Worm (Caenorhabditis elegans) whole organism, L1 larva: ENCODE data around the gene rga-1.

Experiments
- C16A3.4 ChIP-seq: fragments of 150-350 bp; optimal IDR thresholded peaks from 2 replicates; lab custom pipeline; 2014; ENCODE audit warnings: missing biosample characterization, missing genetic modification characterization
- F16B12.6 ChIP-seq: fragments of 150-350 bp; optimal IDR thresholded peaks from 2 replicates; lab custom pipeline; 2014; ENCODE audit warnings: missing biosample characterization, missing genetic modification characterization
- Y116A8C.19 ChIP-seq: sonication (generic microtip); optimal IDR thresholded peaks from 2 replicates; lab custom pipeline; 2016; ENCODE audit warnings: missing compliant biosample characterization, missing genetic modification characterization, borderline replicate concordance
- aha-1 ChIP-seq: fragments of 150-350 bp; optimal IDR thresholded peaks from 2 replicates; lab custom pipeline; 2014; ENCODE audit warnings: missing biosample characterization, missing genetic modification characterization
- alr-1 ChIP-seq: fragments of 200-800 bp; sonication (Bioruptor generic); optimal IDR thresholded peaks from 2 replicates; lab custom pipeline; 2018; ENCODE audit warnings: borderline replicate concordance, mild to moderate bottlenecking, missing genetic modification characterization, missing compliant biosample characterization
- aly-2 ChIP-seq: fragments of 150-350 bp; optimal IDR thresholded peaks from 2 replicates; lab custom pipeline; 2014; ENCODE audit warnings: missing biosample characterization, missing genetic modification characterization
- ama-1 ChIP-seq: fragments of 150-350 bp; optimal IDR thresholded peaks from 2 replicates; lab custom pipeline; 2014
- ceh-8 ChIP-seq: fragments of 200-800 bp; sonication (Bioruptor generic); optimal IDR thresholded peaks from 2 replicates; lab custom pipeline; 2018; ENCODE audit warnings: mild to moderate bottlenecking, missing genetic modification characterization, moderate library complexity, missing compliant biosample characterization
- ceh-82 ChIP-seq, 3 experiments: fragments of 150-350 bp in 1 of 3; sonication (generic microtip) in 2 of 3; optimal IDR thresholded peaks; 2 replicates each; lab custom pipeline; 2014 to 2017; ENCODE audit warnings: missing biosample characterization in 3 of 3, missing genetic modification characterization in 3 of 3
- ceh-90 ChIP-seq: sonication (generic microtip); optimal IDR thresholded peaks from 2 replicates; lab custom pipeline; 2016; ENCODE audit warnings: missing genetic modification characterization, missing compliant biosample characterization
- ces-1 ChIP-seq: fragments of 150-350 bp; optimal IDR thresholded peaks from 2 replicates; lab custom pipeline; 2014; ENCODE audit warnings: missing biosample characterization, missing genetic modification reagents, missing genetic modification characterization
- dsc-1 ChIP-seq: sonication (generic microtip); optimal IDR thresholded peaks from 2 replicates; lab custom pipeline; 2016; ENCODE audit warnings: mild to moderate bottlenecking, missing genetic modification characterization, missing compliant biosample characterization
- efl-3 ChIP-seq: fragments of 200-800 bp; sonication (Bioruptor generic); optimal IDR thresholded peaks from 2 replicates; lab custom pipeline; 2018; ENCODE audit warnings: mild to moderate bottlenecking, missing genetic modification characterization, missing compliant biosample characterization
- egl-13 ChIP-seq: sonication (generic microtip); optimal IDR thresholded peaks from 2 replicates; lab custom pipeline; 2016; ENCODE audit warnings: missing genotype, missing genetic modification reagents, missing genetic modification characterization, missing compliant biosample characterization
- egl-27 ChIP-seq, 2 experiments: fragments of 150-350 bp in 1 of 2; sonication (generic microtip); optimal IDR thresholded peaks; 3 replicates each; lab custom pipeline; 2017 to 2018; ENCODE audit warnings: missing biosample characterization in 2 of 2, missing genetic modification characterization in 2 of 2, missing genetic modification reagents in 2 of 2
- elt-3 ChIP-seq, 6 experiments: fragments of 150-350 bp in 1 of 6; sonication (generic microtip); optimal IDR thresholded peaks; 2 replicates each; lab custom pipeline; 2017 to 2018; ENCODE audit warnings: missing biosample characterization in 6 of 6, missing genetic modification characterization in 6 of 6, inconsistent platforms in 1 of 6
- fkh-4 ChIP-seq: sonication (generic microtip); optimal IDR thresholded peaks from 2 replicates; lab custom pipeline; 2016; ENCODE audit warnings: missing compliant biosample characterization, missing genetic modification characterization, borderline replicate concordance
- fkh-8 ChIP-seq: sonication (generic microtip); optimal IDR thresholded peaks from 2 replicates; lab custom pipeline; 2016; ENCODE audit warnings: mild to moderate bottlenecking, missing genetic modification characterization, missing compliant biosample characterization
- fos-1 ChIP-seq: fragments of 150-350 bp; optimal IDR thresholded peaks from 2 replicates; lab custom pipeline; 2014; ENCODE audit warnings: missing biosample characterization, missing genetic modification characterization
- hlh-4 ChIP-seq: sonication (generic microtip); optimal IDR thresholded peaks from 2 replicates; lab custom pipeline; 2016; ENCODE audit warnings: mild to moderate bottlenecking, missing genetic modification characterization, missing compliant biosample characterization
- hpl-2 ChIP-seq: fragments of 150-350 bp; optimal IDR thresholded peaks from 2 replicates; lab custom pipeline; 2014; ENCODE audit warnings: missing biosample characterization, missing genetic modification reagents, missing genetic modification characterization
- isw-1 ChIP-seq: fragments of 200-800 bp; sonication (Bioruptor generic); IDR thresholded peaks from 2 replicates; pipeline ENCODE4 v1.3.6; 2022; ENCODE audit warnings: missing genetic modification characterization, missing compliant biosample characterization
- jun-1 ChIP-seq: fragments of 150-350 bp; optimal IDR thresholded peaks from 2 replicates; lab custom pipeline; 2014; ENCODE audit warnings: missing biosample characterization, missing genetic modification reagents, missing genetic modification characterization
- lin-14 ChIP-seq: fragments of 200-800 bp; sonication (Bioruptor generic); optimal IDR thresholded peaks from 2 replicates; lab custom pipeline; 2018; ENCODE audit warnings: mild to moderate bottlenecking, missing genetic modification characterization, moderate library complexity, missing compliant biosample characterization
- lin-39 ChIP-seq: fragments of 150-350 bp; optimal IDR thresholded peaks from 2 replicates; lab custom pipeline; 2014; ENCODE audit warnings: missing biosample characterization, missing genetic modification reagents, missing genetic modification characterization
- lir-3 ChIP-seq: sonication (generic microtip); optimal IDR thresholded peaks from 2 replicates; lab custom pipeline; 2016; ENCODE audit warnings: mild to moderate bottlenecking, missing genetic modification characterization, moderate library complexity, missing compliant biosample characterization; ENCODE audit not compliant: poor library complexity
- lsy-2 ChIP-seq, 2 experiments: fragments of 150-350 bp; optimal IDR thresholded peaks; 2 replicates each; lab custom pipeline; 2014; ENCODE audit warnings: missing biosample characterization in 2 of 2, missing genetic modification characterization in 2 of 2
- mdl-1 ChIP-seq, 2 experiments: fragments of 150-350 bp; optimal IDR thresholded peaks; 2 replicates each; lab custom pipeline; 2014 to 2017; ENCODE audit warnings: missing biosample characterization in 2 of 2, missing genetic modification characterization in 2 of 2, inconsistent platforms in 1 of 2
- mef-2 ChIP-seq: fragments of 150-350 bp; optimal IDR thresholded peaks from 2 replicates; lab custom pipeline; 2014; ENCODE audit warnings: missing biosample characterization, missing genetic modification characterization
- mep-1 ChIP-seq: fragments of 150-350 bp; optimal IDR thresholded peaks from 2 replicates; lab custom pipeline; 2014; ENCODE audit warnings: missing biosample characterization, missing genetic modification characterization
- nhr-12 ChIP-seq: sonication (generic microtip); optimal IDR thresholded peaks from 2 replicates; lab custom pipeline; 2017; ENCODE audit warnings: missing biosample characterization, missing genetic modification characterization
- nhr-19 ChIP-seq: fragments of 200-800 bp; sonication (Bioruptor generic); conservative IDR thresholded peaks from 2 replicates; pipeline ENCODE4 v1.3.6; 2022; ENCODE audit warnings: missing genetic modification characterization, missing compliant biosample characterization
- nhr-47 ChIP-seq: sonication (generic microtip); optimal IDR thresholded peaks from 2 replicates; lab custom pipeline; 2016; ENCODE audit warnings: mild to moderate bottlenecking, missing genetic modification characterization, moderate library complexity, missing compliant biosample characterization
- nhr-71 ChIP-seq: sonication (generic microtip); optimal IDR thresholded peaks from 2 replicates; lab custom pipeline; 2016; ENCODE audit warnings: mild to moderate bottlenecking, missing genetic modification characterization, moderate library complexity, missing compliant biosample characterization
- nhr-84 ChIP-seq: sonication (generic microtip); optimal IDR thresholded peaks from 2 replicates; lab custom pipeline; 2017; ENCODE audit warnings: missing biosample characterization, missing genetic modification characterization
- nhr-90 ChIP-seq: sonication (generic microtip); optimal IDR thresholded peaks from 2 replicates; lab custom pipeline; 2016; ENCODE audit warnings: mild to moderate bottlenecking, missing genetic modification characterization, missing compliant biosample characterization; ENCODE audit not compliant: poor library complexity
- pag-3 ChIP-seq: sonication (generic microtip); optimal IDR thresholded peaks from 2 replicates; lab custom pipeline; 2017; ENCODE audit warnings: missing genetic modification characterization, mild to moderate bottlenecking, missing compliant biosample characterization, antibody characterized with exemption, borderline replicate concordance; ENCODE audit not compliant: insufficient read depth
- pax-3 ChIP-seq: fragments of 200-800 bp; sonication (Bioruptor generic); optimal IDR thresholded peaks from 2 replicates; lab custom pipeline; 2018; ENCODE audit warnings: mild to moderate bottlenecking, missing genetic modification characterization, moderate library complexity, missing compliant biosample characterization
- pqm-1 ChIP-seq: sonication (generic microtip); optimal IDR thresholded peaks from 3 replicates; lab custom pipeline; 2017; ENCODE audit warnings: missing biosample characterization, missing genetic modification characterization
- rnt-1 ChIP-seq: sonication (generic microtip); optimal IDR thresholded peaks from 2 replicates; lab custom pipeline; 2016; ENCODE audit warnings: mild to moderate bottlenecking, missing genetic modification characterization, moderate library complexity, missing compliant biosample characterization
- skn-1 ChIP-seq: fragments of 150-350 bp; optimal IDR thresholded peaks from 2 replicates; lab custom pipeline; 2014; ENCODE audit warnings: missing biosample characterization, missing genetic modification characterization
- snpc-4 ChIP-seq: fragments of 150-350 bp; optimal IDR thresholded peaks from 2 replicates; lab custom pipeline; 2014; ENCODE audit warnings: missing biosample characterization, missing genetic modification characterization
- snu-23 ChIP-seq: sonication (generic microtip); optimal IDR thresholded peaks from 2 replicates; lab custom pipeline; 2016; ENCODE audit warnings: missing genetic modification characterization, missing compliant biosample characterization
- sptf-1 ChIP-seq: fragments of 150-350 bp; optimal IDR thresholded peaks from 2 replicates; lab custom pipeline; 2014; ENCODE audit warnings: missing biosample characterization, missing genetic modification characterization
- sup-37 ChIP-seq: fragments of 200-800 bp; sonication (Bioruptor generic); optimal IDR thresholded peaks from 2 replicates; lab custom pipeline; 2018; ENCODE audit warnings: mild to moderate bottlenecking, missing genetic modification characterization, missing compliant biosample characterization
- swsn-7 ChIP-seq: sonication (generic microtip); optimal IDR thresholded peaks from 2 replicates; lab custom pipeline; 2016; ENCODE audit warnings: missing genetic modification characterization, missing compliant biosample characterization
- tlp-1 ChIP-seq: fragments of 150-350 bp; optimal IDR thresholded peaks from 2 replicates; lab custom pipeline; 2014; ENCODE audit warnings: missing biosample characterization, missing genetic modification characterization
- unc-130 ChIP-seq: fragments of 150-350 bp; optimal IDR thresholded peaks from 2 replicates; lab custom pipeline; 2017; ENCODE audit warnings: missing biosample characterization, missing genetic modification characterization, inconsistent platforms
- unc-62 ChIP-seq: fragments of 150-350 bp; optimal IDR thresholded peaks from 2 replicates; lab custom pipeline; 2014; ENCODE audit warnings: missing biosample characterization, missing genetic modification reagents, missing genetic modification characterization
- unc-98 ChIP-seq: fragments of 200-800 bp; sonication (Bioruptor generic); IDR thresholded peaks from 2 replicates; pipeline ENCODE4 v1.3.6; 2022; ENCODE audit warnings: missing genetic modification characterization, missing compliant biosample characterization
- vab-15 ChIP-seq: sonication (generic microtip); optimal IDR thresholded peaks from 2 replicates; lab custom pipeline; 2017; ENCODE audit warnings: missing genotype, mild to moderate bottlenecking, missing genetic modification characterization, missing compliant biosample characterization
- xbp-1 ChIP-seq: sonication (generic microtip); optimal IDR thresholded peaks from 2 replicates; lab custom pipeline; 2016; ENCODE audit warnings: missing genetic modification characterization, missing compliant biosample characterization
- ztf-4 ChIP-seq: fragments of 150-350 bp; optimal IDR thresholded peaks from 2 replicates; lab custom pipeline; 2014; ENCODE audit warnings: missing biosample characterization, missing genetic modification characterization

rga-1 gene

ce11 chrII:11464427-11464944 is at the start of gene rga-1, which contains the start of gene aars-1:
Gene rga-1, plus strand, starts transcription at chrII:11464894.
Gene aars-1, minus strand, starts transcription at chrII:11464497.
- TF ChIP-seq ztf-4 (tag; lab: Kevin White, UChicago) (no peak), fkh-8 (tag; lab: Kevin White, UChicago) (no peak), alr-1 (tag; lab: Kevin White, UChicago) (no peak), hlh-4 (tag; lab: Kevin White, UChicago) (no peak), lir-3 (peak; percentile 32), tlp-1 (tag; lab: Kevin White, UChicago) (no peak), nhr-47 (tag; lab: Kevin White, UChicago) (peak; percentile 16), sup-37 (GFP tag; lab: Kevin White, UChicago) (no peak), nhr-90 (tag; lab: Kevin White, UChicago) (peak; percentile 10), aha-1 (tag; lab: Kevin White, UChicago) (no peak), ces-1 (no peak), aly-2 (tag; lab: Kevin White, UChicago) (no peak), Y116A8C.19 (tag; lab: Kevin White, UChicago) (no peak), skn-1 (tag; lab: Kevin White, UChicago) (peak; percentile 14), egl-27 (tag; optimal IDR thresholded peaks at IDR 0.05; lab: Kevin White, UChicago) (no peak), ama-1 (lab: Kevin White, UChicago) (no peak), snu-23 (GFP tag; lab: Kevin White, UChicago) (peak; percentile 60), ceh-8 (no peak), mep-1 (tag; lab: Kevin White, UChicago) (peak; percentile 76), C16A3.4 (tag; lab: Kevin White, UChicago) (no peak), pag-3 (tag; lab: Kevin White, UChicago) (no peak), snpc-4 (tag; lab: Kevin White, UChicago) (peak; percentile 8), elt-3 (tag; optimal IDR thresholded peaks at IDR 0.05; lab: Kevin White, UChicago) (peak in 3 of 6 experiments; percentile 5 to 57 (median 55)), nhr-19 (peak; percentile 33), nhr-12 (no peak), vab-15 (no peak), xbp-1 (tag; lab: Kevin White, UChicago) (peak; percentile 24), F16B12.6 (tag; lab: Kevin White, UChicago) (no peak), pax-3 (tag; lab: Kevin White, UChicago) (no peak), dsc-1 (tag; lab: Kevin White, UChicago) (peak; percentile 36), mef-2 (tag; lab: Kevin White, UChicago) (no peak), efl-3 (GFP tag; lab: Kevin White, UChicago) (no peak), ceh-90 (tag; lab: Kevin White, UChicago) (no peak), unc-130 (tag; lab: Kevin White, UChicago) (no peak), hpl-2 (no peak), isw-1 (GFP tag; lab: Robert Waterston, UW) (no peak), lin-39 (tag; lab: Kevin White, UChicago) (no peak), swsn-7 (tag; lab: Kevin White, UChicago) (peak; percentile 24), sptf-1 (tag; lab: Kevin White, UChicago) (no peak), unc-98 (GFP tag; lab: Robert Waterston, UW) (no peak), lsy-2 (tag; optimal IDR thresholded peaks at IDR 0.05; lab: Kevin White, UChicago) (peak; percentile 28 to 57), ceh-82 (tag; optimal IDR thresholded peaks at IDR 0.05; lab: Kevin White, UChicago) (peak in 1 of 3 experiments; percentile 52), nhr-84 (tag; lab: Kevin White, UChicago) (no peak), nhr-71 (peak; percentile 57), egl-13 (tag; lab: Kevin White, UChicago) (no peak), rnt-1 (tag; lab: Kevin White, UChicago) (peak; percentile 61), jun-1 (tag; lab: Kevin White, UChicago) (peak; percentile 42), fos-1 (tag; lab: Kevin White, UChicago) (no peak), pqm-1 (tag; lab: Kevin White, UChicago) (no peak), lin-14 (GFP tag; lab: Kevin White, UChicago) (peak; percentile 87), fkh-4 (tag; lab: Kevin White, UChicago) (no peak), unc-62 (GFP tag; lab: Kevin White, UChicago) (no peak), mdl-1 (tag; optimal IDR thresholded peaks at IDR 0.05; lab: Kevin White, UChicago) (peak in 1 of 2 experiments; percentile 49)
